Fruit fly (Drosophila melanogaster) whole organism, embryonic: Measurements from ENCODE around the gene spn-B.
A peak's percentile ranks its signal among the peaks of the same experiment; 100 is the strongest.

ENCODE experiments used
- Atf3 ChIP-seq: fragments of 200-800 bp; sonication (Bioruptor generic); optimal IDR thresholded peaks from 3 replicates; lab custom pipeline; 2016; ENCODE audit warnings: missing biosample characterization, missing genetic modification characterization
- B-H1 ChIP-seq: fragments of 200-800 bp; sonication (Bioruptor generic); IDR thresholded peaks from 3 replicates; pipeline ENCODE4 v1.3.6; 2022; ENCODE audit warnings: missing biosample characterization, missing genetic modification characterization
- CG11093 ChIP-seq: fragments of 200-800 bp; sonication (Bioruptor generic); IDR thresholded peaks from 3 replicates; pipeline ENCODE4 v1.3.6; 2022; ENCODE audit warnings: missing biosample characterization, missing genetic modification characterization
- CG13123 ChIP-seq: fragments of 200-800 bp; sonication (Bioruptor generic); optimal IDR thresholded peaks from 2 replicates; lab custom pipeline; 2016; ENCODE audit warnings: missing biosample characterization, missing genetic modification characterization
- CG14667 ChIP-seq: fragments of 200-800 bp; sonication (Bioruptor generic); IDR thresholded peaks from 2 replicates; pipeline ENCODE4 v1.3.6; 2022; ENCODE audit warnings: missing biosample characterization, missing genetic modification characterization
- CG15011 ChIP-seq: fragments of 200-800 bp; sonication (Bioruptor generic); optimal IDR thresholded peaks from 3 replicates; lab custom pipeline; 2018; ENCODE audit warnings: missing biosample characterization, mild to moderate bottlenecking, missing genetic modification characterization
- CG1529 ChIP-seq: fragments of 200-800 bp; sonication (Bioruptor generic); optimal IDR thresholded peaks from 3 replicates; lab custom pipeline; 2018; ENCODE audit warnings: missing biosample characterization, missing genetic modification characterization
- CG17359 ChIP-seq: fragments of 200-800 bp; sonication (Bioruptor generic); optimal IDR thresholded peaks from 3 replicates; lab custom pipeline; 2018; ENCODE audit warnings: missing biosample characterization, mild to moderate bottlenecking, missing genetic modification characterization, moderate library complexity
- CG17829 ChIP-seq: fragments of 200-800 bp; optimal IDR thresholded peaks from 2 replicates; lab custom pipeline; 2019; ENCODE audit warnings: missing biosample characterization, mild to moderate bottlenecking, missing genetic modification characterization, moderate library complexity
- CG30020 ChIP-seq: fragments of 200-800 bp; optimal IDR thresholded peaks from 2 replicates; lab custom pipeline; 2019; ENCODE audit warnings: missing biosample characterization, mild to moderate bottlenecking, missing genetic modification characterization, moderate library complexity
- CG31224 ChIP-seq: fragments of 200-800 bp; sonication (Bioruptor generic); IDR thresholded peaks from 2 replicates; pipeline ENCODE4 v1.3.6; 2022; ENCODE audit warnings: missing biosample characterization, missing genetic modification characterization
- CG33557 ChIP-seq: fragments of 200-800 bp; sonication (Bioruptor generic); optimal IDR thresholded peaks from 2 replicates; lab custom pipeline; 2019; ENCODE audit warnings: missing biosample characterization, mild to moderate bottlenecking, missing genetic modification characterization, moderate library complexity
- CG6272 ChIP-seq: fragments of 200-800 bp; sonication (Bioruptor generic); IDR thresholded peaks from 2 replicates; pipeline ENCODE4 v1.3.6; 2022; ENCODE audit warnings: missing biosample characterization, missing genetic modification characterization
- CG6765 ChIP-seq: fragments of 200-800 bp; sonication (Bioruptor generic); optimal IDR thresholded peaks from 3 replicates; lab custom pipeline; 2017; ENCODE audit warnings: missing biosample characterization, mild to moderate bottlenecking, missing genetic modification characterization
- CG9437 ChIP-seq: fragments of 200-800 bp; sonication (Bioruptor generic); optimal IDR thresholded peaks from 2 replicates; lab custom pipeline; 2018; ENCODE audit warnings: missing biosample characterization, mild to moderate bottlenecking, missing genetic modification characterization
- CkIIα-i1 ChIP-seq: fragments of 200-800 bp; sonication (Bioruptor generic); IDR thresholded peaks from 2 replicates; pipeline ENCODE4 v1.3.6; 2022; ENCODE audit warnings: missing biosample characterization, missing genetic modification characterization
- CrebB ChIP-seq: fragments of 200-800 bp; sonication (Bioruptor generic); optimal IDR thresholded peaks from 3 replicates; lab custom pipeline; 2018; ENCODE audit warnings: missing biosample characterization, mild to moderate bottlenecking, missing genetic modification characterization
- D19B ChIP-seq: fragments of 200-800 bp; sonication (Bioruptor generic); optimal IDR thresholded peaks from 2 replicates; lab custom pipeline; 2017; ENCODE audit warnings: missing biosample characterization, mild to moderate bottlenecking, missing genetic modification characterization
- Dfd ChIP-seq, 2 experiments: fragments of >200 bp; optimal IDR thresholded peaks; 2 replicates each; lab custom pipeline; 2017; ENCODE audit warnings: missing biosample characterization in 2 of 2, missing genetic modification characterization in 2 of 2
- Doc2 ChIP-seq: fragments of 200-800 bp; sonication (Bioruptor generic); IDR thresholded peaks from 2 replicates; pipeline ENCODE4 v1.3.6; 2022; ENCODE audit warnings: missing biosample characterization, missing genetic modification characterization
- ERR ChIP-seq: fragments of 200-800 bp; sonication (Bioruptor generic); optimal IDR thresholded peaks from 2 replicates; lab custom pipeline; 2016; ENCODE audit warnings: missing biosample characterization, missing genetic modification characterization
- Fer1 ChIP-seq: fragments of 200-800 bp; sonication (Bioruptor generic); optimal IDR thresholded peaks from 2 replicates; lab custom pipeline; 2017; ENCODE audit warnings: missing biosample characterization, mild to moderate bottlenecking, missing genetic modification characterization
- Fer3 ChIP-seq: fragments of 200-800 bp; sonication (Bioruptor generic); optimal IDR thresholded peaks from 2 replicates; lab custom pipeline; 2018; ENCODE audit warnings: missing biosample characterization, mild to moderate bottlenecking, missing genetic modification characterization, moderate library complexity
- HmgZ ChIP-seq: fragments of 200-800 bp; sonication (Bioruptor generic); optimal IDR thresholded peaks from 2 replicates; lab custom pipeline; 2018; ENCODE audit warnings: missing biosample characterization, mild to moderate bottlenecking, missing genetic modification characterization
- MESR4 ChIP-seq: fragments of 200-800 bp; sonication (Bioruptor generic); optimal IDR thresholded peaks from 2 replicates; lab custom pipeline; 2018; ENCODE audit warnings: missing biosample characterization, mild to moderate bottlenecking, missing genetic modification characterization, moderate library complexity
- Myb ChIP-seq: fragments of 200-800 bp; sonication (Bioruptor generic); optimal IDR thresholded peaks from 2 replicates; lab custom pipeline; 2016; ENCODE audit warnings: missing biosample characterization, missing genetic modification characterization
- NFAT ChIP-seq: fragments of 200-800 bp; sonication (Bioruptor generic); IDR thresholded peaks from 2 replicates; pipeline ENCODE4 v1.3.6; 2022; ENCODE audit warnings: missing biosample characterization, missing genetic modification characterization
- Usf ChIP-seq: fragments of 200-800 bp; sonication (Bioruptor generic); optimal IDR thresholded peaks from 2 replicates; lab custom pipeline; 2017; ENCODE audit warnings: missing genotype, missing biosample characterization, missing genetic modification characterization
- ab ChIP-seq: fragments of 200-800 bp; sonication (Bioruptor generic); optimal IDR thresholded peaks from 2 replicates; lab custom pipeline; 2016; ENCODE audit warnings: missing biosample characterization, missing genetic modification characterization
- amos ChIP-seq: fragments of 200-800 bp; sonication (Bioruptor generic); IDR thresholded peaks from 2 replicates; pipeline ENCODE4 v1.3.6; 2022; ENCODE audit warnings: missing biosample characterization, missing genetic modification characterization; ENCODE audit not compliant: partially characterized antibody
- br ChIP-seq: fragments of >200 bp; optimal IDR thresholded peaks from 2 replicates; lab custom pipeline; 2017
- btn ChIP-seq: fragments of 200-800 bp; sonication (Bioruptor generic); optimal IDR thresholded peaks from 2 replicates; lab custom pipeline; 2016; ENCODE audit warnings: missing biosample characterization, missing genetic modification characterization
- dmrt99B ChIP-seq: fragments of 200-800 bp; sonication (Bioruptor generic); optimal IDR thresholded peaks from 2 replicates; lab custom pipeline; 2018; ENCODE audit warnings: missing biosample characterization, mild to moderate bottlenecking, missing genetic modification characterization, moderate library complexity
- en ChIP-seq: fragments of 200-800 bp; sonication (Bioruptor generic); optimal IDR thresholded peaks from 2 replicates; lab custom pipeline; 2016; ENCODE audit warnings: missing biosample characterization, missing genetic modification characterization
- ewg ChIP-seq: fragments of 200-800 bp; sonication (Bioruptor generic); optimal IDR thresholded peaks from 3 replicates; lab custom pipeline; 2017; ENCODE audit warnings: mild to moderate bottlenecking, missing biosample characterization, missing genetic modification reagents, missing genetic modification characterization
- fd3F ChIP-seq: fragments of 200-800 bp; sonication (Bioruptor generic); optimal IDR thresholded peaks from 2 replicates; lab custom pipeline; 2018; ENCODE audit warnings: missing biosample characterization, mild to moderate bottlenecking, missing genetic modification characterization, moderate library complexity
- fru ChIP-seq: fragments of >200 bp; optimal IDR thresholded peaks from 2 replicates; lab custom pipeline; 2017
- h ChIP-seq: fragments of >200 bp; optimal IDR thresholded peaks from 2 replicates; lab custom pipeline; 2017
- hth ChIP-seq: fragments of >200 bp; optimal IDR thresholded peaks from 2 replicates; lab custom pipeline; 2017; ENCODE audit warnings: inconsistent platforms
- jigr1 ChIP-seq: fragments of 200-800 bp; sonication (Bioruptor generic); IDR thresholded peaks from 3 replicates; pipeline ENCODE4 v1.3.6; 2022; ENCODE audit warnings: missing biosample characterization, missing genetic modification characterization
- luna ChIP-seq: fragments of 200-800 bp; sonication (Bioruptor generic); optimal IDR thresholded peaks from 2 replicates; lab custom pipeline; 2016; ENCODE audit warnings: missing biosample characterization, missing genetic modification characterization
- maf-S ChIP-seq: fragments of 200-800 bp; sonication (Bioruptor generic); optimal IDR thresholded peaks from 2 replicates; lab custom pipeline; 2016; ENCODE audit warnings: missing biosample characterization, missing genetic modification characterization
- onecut ChIP-seq: fragments of 200-800 bp; sonication (Bioruptor generic); IDR thresholded peaks from 2 replicates; pipeline ENCODE4 v1.3.6; 2022; ENCODE audit warnings: missing biosample characterization, missing genetic modification characterization
- schlank ChIP-seq: fragments of 200-800 bp; sonication (Bioruptor generic); optimal IDR thresholded peaks from 2 replicates; lab custom pipeline; 2018; ENCODE audit warnings: missing biosample characterization, mild to moderate bottlenecking, missing genetic modification characterization
- sens ChIP-seq: fragments of 200-800 bp; sonication (Bioruptor generic); peaks from one replicate; lab custom pipeline; 2016; ENCODE audit warnings: missing biosample characterization, missing genetic modification characterization
- slou ChIP-seq: fragments of 200-800 bp; sonication (Bioruptor generic); optimal IDR thresholded peaks from 3 replicates; lab custom pipeline; 2016; ENCODE audit warnings: missing biosample characterization, missing genetic modification characterization
- sr ChIP-seq: fragments of 200-800 bp; sonication (Bioruptor generic); IDR thresholded peaks from 3 replicates; pipeline ENCODE4 v1.3.6; 2022; ENCODE audit warnings: missing biosample characterization, missing genetic modification characterization
- stc ChIP-seq: fragments of 200-800 bp; sonication (Bioruptor generic); IDR thresholded peaks from 2 replicates; pipeline ENCODE4 v1.3.6; 2022; ENCODE audit warnings: missing biosample characterization, missing genetic modification characterization
- tap ChIP-seq: fragments of 200-800 bp; optimal IDR thresholded peaks from 3 replicates; lab custom pipeline; 2019; ENCODE audit warnings: missing biosample characterization, mild to moderate bottlenecking, missing genetic modification characterization, moderate library complexity
- unpg ChIP-seq: fragments of 200-800 bp; sonication (Bioruptor generic); optimal IDR thresholded peaks from 3 replicates; lab custom pipeline; 2018; ENCODE audit warnings: missing biosample characterization, mild to moderate bottlenecking, missing genetic modification characterization, moderate library complexity
- usp ChIP-seq: fragments of >200 bp; optimal IDR thresholded peaks from 2 replicates; lab custom pipeline; 2017; ENCODE audit warnings: missing biosample characterization, missing genetic modification characterization
- zen2 ChIP-seq: fragments of 200-800 bp; sonication (Bioruptor generic); IDR thresholded peaks from 3 replicates; pipeline ENCODE4 v1.3.6; 2022; ENCODE audit warnings: missing biosample characterization, missing genetic modification characterization; ENCODE audit not compliant: partially characterized antibody

Gene spn-B

DNA sequence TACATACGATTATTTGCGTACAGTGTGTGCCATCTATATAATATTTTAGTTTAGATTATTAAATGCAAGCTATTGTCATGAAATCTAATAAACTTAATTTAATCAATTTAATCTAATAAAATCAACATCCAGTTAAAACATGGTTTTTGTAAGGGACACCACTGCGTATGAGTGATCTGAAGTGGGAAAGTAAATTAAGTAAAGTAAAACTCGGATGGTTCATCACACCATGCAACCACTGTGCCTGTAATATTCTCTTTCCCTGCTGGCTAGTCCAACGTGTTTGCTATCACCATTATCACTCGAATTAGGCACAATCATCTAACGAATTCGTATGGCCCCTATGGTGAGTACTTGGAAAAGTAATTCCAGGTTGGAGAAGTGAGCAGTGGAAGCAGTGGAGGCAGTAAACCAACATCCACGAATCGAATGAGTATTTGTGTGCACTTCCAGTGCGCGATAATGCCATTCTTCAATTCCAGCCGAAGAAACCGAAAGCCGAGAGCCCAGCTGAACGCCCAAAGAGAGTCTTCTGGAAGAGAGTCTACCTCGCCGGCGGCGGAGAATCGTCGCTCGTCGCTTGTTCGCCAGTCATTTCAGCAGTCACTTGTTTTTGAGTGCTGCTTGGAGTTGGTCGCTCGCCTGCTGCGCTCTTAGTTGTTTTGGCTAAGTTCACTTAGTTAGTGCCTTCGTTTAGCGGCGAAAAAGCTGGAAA lies 39.0 kb upstream of the spn-B start, which contains the start of gene red (continued):
- no peak for TF ChIP-seq jigr1 (GFP tag; lab: Robert Waterston, UW)
- peak; percentile 27 for TF ChIP-seq CrebB (tag; lab: Kevin White, UChicago)
- TF ChIP-seq D19B (GFP tag; lab: Kevin White, UChicago) = peak; percentile 64
- no peak for TF ChIP-seq zen2 (GFP tag; lab: Robert Waterston, UW)
- TF ChIP-seq CG33557 (GFP tag; lab: Kevin White, UChicago) = no peak
- TF ChIP-seq Atf3 (GFP tag; lab: Kevin White, UChicago) = no peak
- no peak for TF ChIP-seq ab
- TF ChIP-seq onecut (GFP tag; lab: Robert Waterston, UW) = peak; percentile 51
- peak; percentile 64 for TF ChIP-seq CG15011 (GFP tag; lab: Kevin White, UChicago)
- TF ChIP-seq br (lab: Kevin White, UChicago) = no peak
- peak; percentile 30; the same call in 1 of the 3 replicates for TF ChIP-seq B-H1
- peak; percentile 58 for TF ChIP-seq CG17829
- peak; percentile 51 for TF ChIP-seq CG6765 (GFP tag; lab: Kevin White, UChicago)
- TF ChIP-seq fd3F = peak; percentile 62
- TF ChIP-seq CG31224 (GFP tag; lab: Robert Waterston, UW) = peak; percentile 63
- peak; percentile 91 for TF ChIP-seq sens
- no peak for TF ChIP-seq CkIIα-i1 (GFP tag; lab: Robert Waterston, UW)
- peak; percentile 79 for TF ChIP-seq CG17359 (tag; lab: Kevin White, UChicago)
- peak; percentile 10; the same call in 1 of the 2 replicates for TF ChIP-seq amos (GFP tag; lab: Robert Waterston, UW)
- TF ChIP-seq Usf = no peak
- no peak for TF ChIP-seq CG13123 (GFP tag; lab: Kevin White, UChicago)
- TF ChIP-seq maf-S = peak; percentile 8
- TF ChIP-seq Fer1 (GFP tag; lab: Kevin White, UChicago) = peak; percentile 85
- TF ChIP-seq CG30020 (tag; lab: Kevin White, UChicago) = no peak
- no peak for TF ChIP-seq fru (lab: Kevin White, UChicago)
- TF ChIP-seq unpg (GFP tag; lab: Kevin White, UChicago) = peak; percentile 66
- no peak for TF ChIP-seq en (GFP tag; lab: Kevin White, UChicago)
- peak; percentile 36 for TF ChIP-seq schlank (tag; lab: Kevin White, UChicago)
- TF ChIP-seq CG9437 (GFP tag; lab: Kevin White, UChicago) = peak; percentile 66
- TF ChIP-seq CG6272 (GFP tag; lab: Robert Waterston, UW) = peak; percentile 46
- TF ChIP-seq tap = peak; percentile 76
- no peak for TF ChIP-seq btn (GFP tag; lab: Kevin White, UChicago)
- peak; percentile 54 for TF ChIP-seq NFAT
- peak; percentile 81 for TF ChIP-seq dmrt99B
- TF ChIP-seq CG11093 (GFP tag; lab: Robert Waterston, UW) = peak; percentile 45; the same call in 1 of the 3 replicates
- TF ChIP-seq ewg (GFP tag; lab: Kevin White, UChicago) = peak; percentile 47
- TF ChIP-seq h (lab: Kevin White, UChicago) = no peak
- TF ChIP-seq ERR = peak; percentile 17
- no peak for TF ChIP-seq usp (GFP tag; lab: Kevin White, UChicago)
- no peak for TF ChIP-seq Dfd (GFP tag; optimal IDR thresholded peaks at IDR 0.05; lab: Kevin White, UChicago)
- TF ChIP-seq CG1529 = peak; percentile 63
- peak; percentile 79 for TF ChIP-seq HmgZ
- no peak for TF ChIP-seq MESR4 (GFP tag; lab: Kevin White, UChicago)
- TF ChIP-seq luna (GFP tag; lab: Kevin White, UChicago) = no peak
- no peak for TF ChIP-seq Myb (GFP tag; lab: Kevin White, UChicago)
- TF ChIP-seq slou (GFP tag; lab: Kevin White, UChicago) = no peak
- no peak for TF ChIP-seq sr (GFP tag; lab: Robert Waterston, UW)
- peak; percentile 83 for TF ChIP-seq Fer3 (tag; lab: Kevin White, UChicago)
- TF ChIP-seq Doc2 = no peak
- no peak for TF ChIP-seq hth (lab: Kevin White, UChicago)
- TF ChIP-seq CG14667 = peak; percentile 35; the same call in 1 of the 2 replicates
- TF ChIP-seq stc = peak; percentile 52
